Worm (Caenorhabditis elegans): Measurements from ENCODE around the gene spp-2.

ce11 chrX:7298652-7299051, 18.0 kb downstream of the spp-2 start, which contains the start of gene K03A1.4:
- TF ChIP-seq flt-1 (GFP tag; IDR thresholded peaks at IDR 0.05) (no peak), scrt-1 (GFP tag; IDR thresholded peaks at IDR 0.05) (no peak), ama-1 (optimal IDR thresholded peaks at IDR 0.05) (no peak), F13C5.2 (tag; optimal IDR thresholded peaks at IDR 0.05) (no peak), pes-1 (GFP tag; IDR thresholded peaks at IDR 0.05) (no peak), ceh-36 (tag; optimal IDR thresholded peaks at IDR 0.05) (no peak), ets-7 (tag; optimal IDR thresholded peaks at IDR 0.05) (no peak), hmg-4 (GFP tag; optimal IDR thresholded peaks at IDR 0.05) (no peak), aly-1 (tag; optimal IDR thresholded peaks at IDR 0.05) (no peak), tbx-11 (GFP tag; IDR thresholded peaks at IDR 0.05) (no peak), hmbx-1 (tag; optimal IDR thresholded peaks at IDR 0.05) (no peak), tbx-37 (GFP tag; conservative IDR thresholded peaks at IDR 0.05) (no peak), B0310.2 (tag; optimal IDR thresholded peaks at IDR 0.05) (no peak)
